Worm (Caenorhabditis elegans) whole organism, L3 larva: ENCODE data around the gene F53F8.4.
A peak's percentile ranks its signal among the peaks of the same experiment; 100 is the strongest.

Experiments used
- R02D3.7 ChIP-seq: fragments of 150-350 bp; optimal IDR thresholded peaks from 2 replicates; lab custom pipeline; 2014; ENCODE audit warnings: missing biosample characterization, missing genetic modification characterization
- ZK546.5 ChIP-seq: sonication (generic microtip); optimal IDR thresholded peaks from 2 replicates; lab custom pipeline; 2017; ENCODE audit warnings: missing biosample characterization, missing genetic modification characterization
- aly-2 ChIP-seq: fragments of 150-350 bp; optimal IDR thresholded peaks from 2 replicates; lab custom pipeline; 2014; ENCODE audit warnings: missing biosample characterization, missing genetic modification characterization
- ama-1 ChIP-seq: fragments of 150-350 bp; optimal IDR thresholded peaks from 2 replicates; lab custom pipeline; 2018
- ceh-16 ChIP-seq: sonication (generic microtip); optimal IDR thresholded peaks from 2 replicates; lab custom pipeline; 2017; ENCODE audit warnings: missing biosample characterization, missing genetic modification characterization
- ceh-82 ChIP-seq: fragments of 150-350 bp; optimal IDR thresholded peaks from 2 replicates; lab custom pipeline; 2014; ENCODE audit warnings: missing biosample characterization, missing genetic modification characterization
- ceh-9 ChIP-seq: sonication (generic microtip); optimal IDR thresholded peaks from 2 replicates; lab custom pipeline; 2018; ENCODE audit warnings: missing biosample characterization, missing genetic modification characterization
- daf-12 ChIP-seq: fragments of 150-350 bp; optimal IDR thresholded peaks from 2 replicates; lab custom pipeline; 2014; ENCODE audit warnings: missing biosample characterization, missing genetic modification reagents, missing genetic modification characterization
- egl-5 ChIP-seq: fragments of 150-350 bp; optimal IDR thresholded peaks from 2 replicates; lab custom pipeline; 2017; ENCODE audit warnings: missing biosample characterization, missing genetic modification reagents, missing genetic modification characterization, inconsistent platforms
- elt-1 ChIP-seq: fragments of 150-350 bp; optimal IDR thresholded peaks from 2 replicates; lab custom pipeline; 2014; ENCODE audit warnings: missing biosample characterization, missing genetic modification characterization
- elt-2 ChIP-seq: sonication (generic microtip); optimal IDR thresholded peaks from 2 replicates; lab custom pipeline; 2016; ENCODE audit warnings: missing genetic modification reagents, mild to moderate bottlenecking, missing genetic modification characterization, missing compliant biosample characterization
- elt-3 ChIP-seq, 3 experiments: fragments of 150-350 bp in 1 of 3; sonication (generic microtip) in 2 of 3; optimal IDR thresholded peaks; 2 replicates in 2 of 3; 4 replicates in 1 of 3; lab custom pipeline; 2014 to 2017; ENCODE audit warnings: missing biosample characterization in 3 of 3, missing genetic modification characterization in 3 of 3
- fkh-10 ChIP-seq: sonication (generic microtip); optimal IDR thresholded peaks from 2 replicates; lab custom pipeline; 2017; ENCODE audit warnings: missing biosample characterization, missing genetic modification reagents, missing genetic modification characterization
- lin-15B ChIP-seq: fragments of 150-350 bp; optimal IDR thresholded peaks from 2 replicates; lab custom pipeline; 2014; ENCODE audit warnings: missing biosample characterization, missing genetic modification characterization
- lin-39 ChIP-seq: fragments of 150-350 bp; optimal IDR thresholded peaks from 2 replicates; lab custom pipeline; 2018; ENCODE audit warnings: missing biosample characterization, missing genetic modification reagents, missing genetic modification characterization
- lsy-12 ChIP-seq: sonication (generic microtip); optimal IDR thresholded peaks from 2 replicates; lab custom pipeline; 2016; ENCODE audit warnings: mild to moderate bottlenecking, missing genetic modification characterization, missing compliant biosample characterization
- mdl-1 ChIP-seq: fragments of 150-350 bp; optimal IDR thresholded peaks from 2 replicates; lab custom pipeline; 2014; ENCODE audit warnings: missing biosample characterization, missing genetic modification characterization
- nfya-1 ChIP-seq: sonication (generic microtip); optimal IDR thresholded peaks from 2 replicates; lab custom pipeline; 2017; ENCODE audit warnings: missing genetic modification characterization, mild to moderate bottlenecking, missing compliant biosample characterization, antibody characterized with exemption, moderate library complexity; ENCODE audit not compliant: insufficient read depth
- nhr-11 ChIP-seq: fragments of 150-350 bp; optimal IDR thresholded peaks from 2 replicates; lab custom pipeline; 2014; ENCODE audit warnings: missing biosample characterization, missing genetic modification characterization
- nhr-23 ChIP-seq: fragments of 150-350 bp; optimal IDR thresholded peaks from 2 replicates; lab custom pipeline; 2014; ENCODE audit warnings: missing biosample characterization, missing genetic modification reagents, missing genetic modification characterization
- nhr-25 ChIP-seq: sonication (generic microtip); optimal IDR thresholded peaks from 2 replicates; lab custom pipeline; 2017; ENCODE audit warnings: missing biosample characterization, missing genetic modification characterization
- nhr-43 ChIP-seq: sonication (generic microtip); optimal IDR thresholded peaks from 2 replicates; lab custom pipeline; 2016; ENCODE audit warnings: mild to moderate bottlenecking, missing genetic modification characterization, missing compliant biosample characterization; ENCODE audit not compliant: poor library complexity, severe bottlenecking
- nhr-76 ChIP-seq: fragments of 150-350 bp; sonication (generic microtip); optimal IDR thresholded peaks from 5 replicates; lab custom pipeline; 2014; ENCODE audit warnings: missing biosample characterization, missing genetic modification characterization
- nhr-77 ChIP-seq: fragments of 150-350 bp; optimal IDR thresholded peaks from 2 replicates; lab custom pipeline; 2014; ENCODE audit warnings: missing biosample characterization, missing genetic modification characterization
- pha-4 ChIP-seq: fragments of 150-350 bp; optimal IDR thresholded peaks from 2 replicates; lab custom pipeline; 2014; ENCODE audit warnings: missing biosample characterization, missing genetic modification reagents, missing genetic modification characterization
- pqm-1 ChIP-seq: fragments of 150-350 bp; optimal IDR thresholded peaks from 2 replicates; lab custom pipeline; 2017; ENCODE audit warnings: missing biosample characterization, missing genetic modification characterization, inconsistent platforms
- snpc-4 ChIP-seq: fragments of 150-350 bp; optimal IDR thresholded peaks from 2 replicates; lab custom pipeline; 2014; ENCODE audit warnings: missing biosample characterization, missing genetic modification characterization
- unc-39 ChIP-seq: sonication (generic microtip); optimal IDR thresholded peaks from 4 replicates; lab custom pipeline; 2017; ENCODE audit warnings: missing biosample characterization, missing genetic modification characterization
- unc-62 ChIP-seq: fragments of 150-350 bp; sonication (generic microtip); optimal IDR thresholded peaks from 4 replicates; lab custom pipeline; 2014; ENCODE audit warnings: missing biosample characterization, missing genetic modification reagents, missing genetic modification characterization
- zag-1 ChIP-seq: fragments of 150-350 bp; optimal IDR thresholded peaks from 2 replicates; lab custom pipeline; 2014; ENCODE audit warnings: missing biosample characterization, missing genetic modification characterization
- ztf-11 ChIP-seq: fragments of 150-350 bp; optimal IDR thresholded peaks from 2 replicates; lab custom pipeline; 2014; ENCODE audit warnings: missing biosample characterization, missing genetic modification characterization
- ztf-4 ChIP-seq: fragments of 150-350 bp; optimal IDR thresholded peaks from 2 replicates; lab custom pipeline; 2014; ENCODE audit warnings: missing biosample characterization, missing genetic modification characterization

F53F8.4 gene

ce11 chrV:20651923-20652322 lies 39.6 kb downstream of the F53F8.4 start:
- no peak for TF ChIP-seq ceh-9 (tag; lab: Kevin White, UChicago)
- TF ChIP-seq ZK546.5 (tag; lab: Kevin White, UChicago): no peak
- TF ChIP-seq ztf-4 (tag; lab: Kevin White, UChicago): no peak
- no peak for TF ChIP-seq ama-1 (lab: Kevin White, UChicago)
- no peak for TF ChIP-seq pha-4
- no peak for TF ChIP-seq fkh-10 (GFP tag; lab: Kevin White, UChicago)
- no peak for TF ChIP-seq snpc-4 (tag; lab: Kevin White, UChicago)
- no peak for TF ChIP-seq nhr-23 (tag; lab: Kevin White, UChicago)
- TF ChIP-seq egl-5: no peak
- TF ChIP-seq zag-1 (tag; lab: Kevin White, UChicago): no peak
- TF ChIP-seq daf-12 (tag; lab: Kevin White, UChicago): no peak
- no peak for TF ChIP-seq ztf-11 (tag; lab: Kevin White, UChicago)

DNA sequence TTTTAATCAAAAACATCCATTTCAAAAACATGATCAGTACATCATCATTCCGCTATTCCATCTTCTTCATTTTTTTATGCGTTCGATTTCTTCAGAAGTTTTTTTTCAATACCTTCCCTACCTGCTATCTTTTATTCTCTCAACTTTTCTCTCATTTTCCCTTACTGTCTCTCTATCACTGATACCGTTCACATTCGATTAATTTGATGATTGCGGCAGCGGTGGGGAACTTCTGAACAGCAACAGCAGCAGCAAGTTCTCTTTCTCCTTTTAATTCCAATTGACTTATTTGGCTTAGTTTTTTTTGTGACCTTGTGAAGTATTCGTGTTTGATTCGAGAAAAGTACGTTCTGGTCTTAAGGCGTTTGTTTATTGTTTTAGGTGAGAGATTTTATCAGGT lies 42.6 kb downstream of the F53F8.4 start:
- TF ChIP-seq ZK546.5 (tag; lab: Kevin White, UChicago) (no peak), elt-3 (tag; optimal IDR thresholded peaks at IDR 0.05; lab: Kevin White, UChicago) (peak in 2 of 3 experiments; percentile 66 to 82), nhr-25 (tag; lab: Kevin White, UChicago) (peak; percentile 63)

- TF ChIP-seq unc-39 (tag; lab: Kevin White, UChicago) (no peak), elt-3 (tag; optimal IDR thresholded peaks at IDR 0.05; lab: Kevin White, UChicago) (no peak), lin-15B (tag; lab: Kevin White, UChicago) (no peak), pha-4 (no peak), ceh-16 (tag; lab: Kevin White, UChicago) (no peak), lsy-12 (tag; lab: Kevin White, UChicago) (no peak), pqm-1 (tag; lab: Kevin White, UChicago) (no peak), mdl-1 (no peak), snpc-4 (tag; lab: Kevin White, UChicago) (no peak), unc-62 (GFP tag; lab: Kevin White, UChicago) (no peak), ceh-9 (tag; lab: Kevin White, UChicago) (no peak), ceh-82 (tag; lab: Kevin White, UChicago) (no peak), nhr-43 (tag; lab: Kevin White, UChicago) (no peak), nhr-11 (tag; lab: Kevin White, UChicago) (no peak), nhr-77 (tag; lab: Kevin White, UChicago) (no peak), nhr-23 (tag; lab: Kevin White, UChicago) (no peak), elt-2 (tag; lab: Kevin White, UChicago) (no peak), ZK546.5 (tag; lab: Kevin White, UChicago) (no peak), egl-5 (no peak)
Measured at ce11 chrV:20645479-20645878, 46.0 kb downstream of the F53F8.4 start.

DNA sequence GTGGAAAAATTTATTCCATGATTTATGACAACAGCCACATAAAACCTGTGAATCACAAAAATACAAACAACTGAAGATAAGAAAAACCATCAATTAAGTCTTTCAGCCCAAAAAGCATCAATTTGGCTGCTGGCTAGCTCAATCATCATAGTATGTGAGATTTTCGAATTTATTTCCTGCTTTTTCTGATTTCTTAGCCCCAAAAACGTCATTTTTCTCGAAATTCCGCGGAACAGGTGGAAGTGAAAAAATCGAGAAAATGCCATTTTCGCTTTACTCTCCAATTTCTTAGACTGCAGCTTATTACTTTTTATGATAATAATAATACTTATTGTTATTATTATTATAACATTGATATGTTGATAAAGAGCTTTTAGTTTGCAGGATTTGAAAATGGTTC lies 49.6 kb downstream of the F53F8.4 start, which contains the start of gene srxa-15:
TSS of gene srxa-15 (plus strand) at position 301 of the 400 bp plus-strand sequence.
- no peak for TF ChIP-seq ceh-9 (tag; lab: Kevin White, UChicago)
- TF ChIP-seq nhr-76 (tag; lab: Kevin White, UChicago): no peak
- TF ChIP-seq lin-39: no peak
- no peak for TF ChIP-seq aly-2
- TF ChIP-seq elt-1 (tag; lab: Kevin White, UChicago): no peak
- no peak for TF ChIP-seq R02D3.7 (tag; lab: Kevin White, UChicago)
- TF ChIP-seq nfya-1 (tag; lab: Kevin White, UChicago): no peak
